Fruit fly (Drosophila melanogaster) whole organism, prepupa: ENCODE results near the gene Bap111.

Experiments used
- Blimp-1 ChIP-seq: fragments of 200-800 bp; sonication (Bioruptor generic); optimal IDR thresholded peaks from 3 replicates; lab custom pipeline; 2017; ENCODE audit warnings: missing biosample characterization, missing genetic modification characterization, mild to moderate bottlenecking, moderate library complexity, missing genetic modification reagents
- CG10631 ChIP-seq: fragments of 200-800 bp; sonication (Bioruptor generic); optimal IDR thresholded peaks from 2 replicates; lab custom pipeline; 2016; ENCODE audit warnings: missing biosample characterization, missing genetic modification characterization
- CG10669 ChIP-seq: fragments of 200-800 bp; sonication (Bioruptor generic); optimal IDR thresholded peaks from 3 replicates; lab custom pipeline; 2018; ENCODE audit warnings: missing biosample characterization, mild to moderate bottlenecking, missing genetic modification characterization, moderate library complexity
- CG15336 ChIP-seq: fragments of 200-800 bp; sonication (Bioruptor generic); IDR thresholded peaks from 2 replicates; pipeline ENCODE4 v1.3.6; 2022; ENCODE audit warnings: missing biosample characterization, missing genetic modification characterization
- CG3032 ChIP-seq: fragments of 200-800 bp; optimal IDR thresholded peaks from 2 replicates; lab custom pipeline; 2019; ENCODE audit warnings: missing biosample characterization, mild to moderate bottlenecking, missing genetic modification characterization, moderate library complexity
- CG31627 ChIP-seq: fragments of 200-800 bp; sonication (Bioruptor generic); optimal IDR thresholded peaks from 3 replicates; lab custom pipeline; 2016; ENCODE audit warnings: missing biosample characterization, missing genetic modification characterization
- CG32006 ChIP-seq: fragments of 200-800 bp; sonication (Bioruptor generic); optimal IDR thresholded peaks from 3 replicates; lab custom pipeline; 2017; ENCODE audit warnings: missing biosample characterization, mild to moderate bottlenecking, missing genetic modification characterization
- CG34406 ChIP-seq: fragments of 200-800 bp; sonication (Bioruptor generic); optimal IDR thresholded peaks from 3 replicates; lab custom pipeline; 2016; ENCODE audit warnings: missing biosample characterization, missing genetic modification characterization
- CG3919 ChIP-seq: fragments of 200-800 bp; sonication (Bioruptor generic); optimal IDR thresholded peaks from 3 replicates; lab custom pipeline; 2016; ENCODE audit warnings: missing biosample characterization, missing genetic modification characterization
- CG4318 ChIP-seq: fragments of 200-800 bp; sonication (Bioruptor generic); optimal IDR thresholded peaks from 3 replicates; lab custom pipeline; 2017; ENCODE audit warnings: missing biosample characterization, mild to moderate bottlenecking, missing genetic modification characterization
- CG6163 ChIP-seq: fragments of 200-800 bp; sonication (Bioruptor generic); IDR thresholded peaks from 3 replicates; pipeline ENCODE4 v1.3.6; 2022; ENCODE audit warnings: missing biosample characterization, missing genetic modification characterization
- CG6276 ChIP-seq: fragments of 200-800 bp; sonication (Bioruptor generic); optimal IDR thresholded peaks from 2 replicates; lab custom pipeline; 2017; ENCODE audit warnings: missing biosample characterization, mild to moderate bottlenecking, missing genetic modification characterization
- CG6792 ChIP-seq: fragments of 200-800 bp; sonication (Bioruptor generic); optimal IDR thresholded peaks from 3 replicates; lab custom pipeline; 2016; ENCODE audit warnings: missing biosample characterization, missing genetic modification characterization
- CG6854 ChIP-seq: fragments of 200-800 bp; sonication (Bioruptor generic); optimal IDR thresholded peaks from 2 replicates; lab custom pipeline; 2017; ENCODE audit warnings: missing biosample characterization, mild to moderate bottlenecking, missing genetic modification characterization
- CG8119 ChIP-seq: fragments of 200-800 bp; sonication (Bioruptor generic); IDR thresholded peaks from 3 replicates; pipeline ENCODE4 v1.3.6; 2022; ENCODE audit warnings: missing biosample characterization, missing genetic modification characterization
- CG8319 ChIP-seq: fragments of 200-800 bp; sonication (Bioruptor generic); optimal IDR thresholded peaks from 3 replicates; lab custom pipeline; 2016; ENCODE audit warnings: missing biosample characterization, missing genetic modification characterization
- CG8632 ChIP-seq: fragments of 200-800 bp; sonication (Bioruptor generic); optimal IDR thresholded peaks from 3 replicates; lab custom pipeline; 2016; ENCODE audit warnings: missing biosample characterization, missing genetic modification characterization
- Eip75B ChIP-seq: fragments of 200-800 bp; sonication (Bioruptor generic); optimal IDR thresholded peaks from 3 replicates; lab custom pipeline; 2016; ENCODE audit warnings: missing biosample characterization, missing genetic modification characterization
- Eip78C ChIP-seq: fragments of 200-800 bp; sonication (Bioruptor generic); peaks from one replicate; lab custom pipeline; 2016; ENCODE audit warnings: missing biosample characterization, missing genetic modification characterization
- Eip93F ChIP-seq: fragments of 200-800 bp; sonication (Bioruptor generic); optimal IDR thresholded peaks from 2 replicates; lab custom pipeline; 2016; ENCODE audit warnings: missing biosample characterization, mild to moderate bottlenecking, missing genetic modification characterization
- Ets21C ChIP-seq: fragments of 200-800 bp; sonication (Bioruptor generic); optimal IDR thresholded peaks from 3 replicates; lab custom pipeline; 2016; ENCODE audit warnings: missing biosample characterization, missing genetic modification characterization
- Ets96B ChIP-seq: fragments of 200-800 bp; optimal IDR thresholded peaks from 2 replicates; lab custom pipeline; 2019; ENCODE audit warnings: missing biosample characterization, mild to moderate bottlenecking, missing genetic modification characterization, moderate library complexity
- Hr39 ChIP-seq: fragments of 200-800 bp; sonication (Bioruptor generic); optimal IDR thresholded peaks from 2 replicates; lab custom pipeline; 2016; ENCODE audit warnings: missing biosample characterization, missing genetic modification characterization
- Hr4 ChIP-seq: fragments of 200-800 bp; sonication (Bioruptor generic); optimal IDR thresholded peaks from 3 replicates; lab custom pipeline; 2016; ENCODE audit warnings: missing biosample characterization, missing genetic modification characterization
- Met ChIP-seq: fragments of 200-800 bp; sonication (Bioruptor generic); optimal IDR thresholded peaks from 3 replicates; lab custom pipeline; 2016; ENCODE audit warnings: missing biosample characterization, missing genetic modification characterization
- Smox ChIP-seq: fragments of 200-800 bp; sonication (Bioruptor generic); optimal IDR thresholded peaks from 3 replicates; lab custom pipeline; 2016; ENCODE audit warnings: missing biosample characterization, missing genetic modification characterization
- Sox15 ChIP-seq: fragments of 200-800 bp; sonication (Bioruptor generic); optimal IDR thresholded peaks from 3 replicates; lab custom pipeline; 2016; ENCODE audit warnings: missing biosample characterization, missing genetic modification characterization
- achi ChIP-seq: fragments of 200-800 bp; sonication (Bioruptor generic); optimal IDR thresholded peaks from 3 replicates; lab custom pipeline; 2016; ENCODE audit warnings: missing biosample characterization, missing genetic modification characterization
- acj6 ChIP-seq: fragments of 200-800 bp; sonication (Bioruptor generic); optimal IDR thresholded peaks from 3 replicates; lab custom pipeline; 2016; ENCODE audit warnings: missing biosample characterization, missing genetic modification characterization
- dac ChIP-seq: fragments of 200-800 bp; sonication (Bioruptor generic); optimal IDR thresholded peaks from 2 replicates; lab custom pipeline; 2017; ENCODE audit warnings: missing biosample characterization, mild to moderate bottlenecking, missing genetic modification characterization
- eg ChIP-seq: fragments of 200-800 bp; sonication (Bioruptor generic); IDR thresholded peaks from 3 replicates; pipeline ENCODE4 v1.3.6; 2022; ENCODE audit warnings: missing biosample characterization, missing genetic modification characterization
- esn ChIP-seq: fragments of 200-800 bp; sonication (Bioruptor generic); optimal IDR thresholded peaks from 2 replicates; lab custom pipeline; 2016; ENCODE audit warnings: missing biosample characterization, mild to moderate bottlenecking, missing genetic modification characterization, moderate library complexity
- fd85E ChIP-seq: fragments of 200-800 bp; sonication (Bioruptor generic); optimal IDR thresholded peaks from 3 replicates; lab custom pipeline; 2016; ENCODE audit warnings: missing biosample characterization, missing genetic modification characterization
- fkh ChIP-seq: fragments of 200-800 bp; sonication (Bioruptor generic); optimal IDR thresholded peaks from 3 replicates; lab custom pipeline; 2017; ENCODE audit warnings: missing biosample characterization, mild to moderate bottlenecking, missing genetic modification characterization, moderate library complexity
- spab ChIP-seq: fragments of 200-800 bp; sonication (Bioruptor generic); optimal IDR thresholded peaks from 2 replicates; lab custom pipeline; 2017; ENCODE audit warnings: missing biosample characterization, mild to moderate bottlenecking, missing genetic modification characterization, missing genetic modification reagents
- ss ChIP-seq, 2 experiments: fragments of 200-800 bp; sonication (Bioruptor generic); optimal IDR thresholded peaks; 2 replicates in 1 of 2; 3 replicates in 1 of 2; lab custom pipeline; 2017 to 2018; ENCODE audit warnings: mild to moderate bottlenecking in 2 of 2, missing biosample characterization in 2 of 2, missing genetic modification characterization in 2 of 2, moderate library complexity in 1 of 2
- topi ChIP-seq: fragments of 200-800 bp; sonication (Bioruptor generic); optimal IDR thresholded peaks from 3 replicates; lab custom pipeline; 2016; ENCODE audit warnings: missing biosample characterization, missing genetic modification characterization
- vri ChIP-seq: fragments of 200-800 bp; sonication (Bioruptor generic); optimal IDR thresholded peaks from 3 replicates; lab custom pipeline; 2016; ENCODE audit warnings: missing biosample characterization, mild to moderate bottlenecking, missing genetic modification characterization

Gene Bap111

dm6 chrX:9120828-9121754 lies 28.0 kb upstream of the Bap111 start (continued):
- peak; percentile 62 for TF ChIP-seq Met (GFP tag; lab: Kevin White, UChicago)
- peak; percentile 42 for TF ChIP-seq Ets96B (tag; lab: Kevin White, UChicago)
- TF ChIP-seq CG3919, result peak; percentile 28
- peak; percentile 38 for TF ChIP-seq Smox
- no peak for TF ChIP-seq CG8319
- peak; percentile 31 for TF ChIP-seq CG10631 (GFP tag; lab: Kevin White, UChicago)
- TF ChIP-seq Blimp-1, result no peak

- TF ChIP-seq Eip78C, result peak; percentile 54
- no peak for TF ChIP-seq CG8119
- TF ChIP-seq dac (GFP tag; lab: Kevin White, UChicago), result no peak
- TF ChIP-seq CG34406 (GFP tag; lab: Kevin White, UChicago), result no peak
- TF ChIP-seq ss (GFP tag; optimal IDR thresholded peaks at IDR 0.05; lab: Kevin White, UChicago), result peak in 1 of 2 experiments; percentile 19
- TF ChIP-seq CG10631 (GFP tag; lab: Kevin White, UChicago), result no peak
- no peak for TF ChIP-seq fd85E (GFP tag; lab: Kevin White, UChicago)
Measured at dm6 chrX:9122492-9122891, 26.6 kb upstream of the Bap111 start.

dm6 chrX:9127264-9128011 lies 21.7 kb upstream of the Bap111 start:
- TF ChIP-seq CG3032 (tag; lab: Kevin White, UChicago), result no peak
- no peak for TF ChIP-seq vri (GFP tag; lab: Kevin White, UChicago)
- TF ChIP-seq CG6792 (GFP tag; lab: Kevin White, UChicago), result no peak
- peak; percentile 48; the same call in 1 of the 3 replicates for TF ChIP-seq eg (GFP tag; lab: Robert Waterston, UW)
- TF ChIP-seq ss (GFP tag; optimal IDR thresholded peaks at IDR 0.05; lab: Kevin White, UChicago), result no peak
- peak; percentile 22 for TF ChIP-seq Hr4 (GFP tag; lab: Kevin White, UChicago)
- no peak for TF ChIP-seq CG3919
- TF ChIP-seq Ets96B (tag; lab: Kevin White, UChicago), result no peak
- TF ChIP-seq Blimp-1, result no peak
- no peak for TF ChIP-seq Sox15 (GFP tag; lab: Kevin White, UChicago)
- no peak for TF ChIP-seq CG6163 (GFP tag; lab: Robert Waterston, UW)
- no peak for TF ChIP-seq CG8632
- no peak for TF ChIP-seq CG6854
- TF ChIP-seq CG10669 (GFP tag; lab: Kevin White, UChicago), result no peak
- no peak for TF ChIP-seq fkh
- TF ChIP-seq Eip93F (GFP tag; lab: Kevin White, UChicago), result no peak
- TF ChIP-seq CG32006 (GFP tag; lab: Kevin White, UChicago), result peak; percentile 41
- no peak for TF ChIP-seq acj6
- TF ChIP-seq Ets21C (GFP tag; lab: Kevin White, UChicago), result no peak
- no peak for TF ChIP-seq spab
- no peak for TF ChIP-seq achi
- no peak for TF ChIP-seq CG31627 (GFP tag; lab: Kevin White, UChicago)
- TF ChIP-seq CG15336 (GFP tag; lab: Robert Waterston, UW), result peak; percentile 35; the same call in 1 of the 2 replicates
- no peak for TF ChIP-seq topi (GFP tag; lab: Kevin White, UChicago)
- peak; percentile 11 for TF ChIP-seq Eip78C
- TF ChIP-seq Hr39, result no peak
- no peak for TF ChIP-seq CG4318 (GFP tag; lab: Kevin White, UChicago)
- no peak for TF ChIP-seq esn (GFP tag; lab: Kevin White, UChicago)
- TF ChIP-seq Eip75B (GFP tag; lab: Kevin White, UChicago), result no peak
- no peak for TF ChIP-seq CG6276 (GFP tag; lab: Kevin White, UChicago)
